Fruit fly (Drosophila melanogaster) Kc167 (cell line): Measurements from ENCODE around the gene Ets97D.

Experiments used
- Sin3A ChIP-seq: fragments of >200 bp; optimal IDR thresholded peaks from 2 replicates; lab custom pipeline; 2018; ENCODE audit warnings: missing external identifiers
- h ChIP-seq: fragments of >200 bp; optimal IDR thresholded peaks from 3 replicates; lab custom pipeline; 2018; ENCODE audit warnings: missing external identifiers
- insv ChIP-seq: fragments of >200 bp; optimal IDR thresholded peaks from 3 replicates; lab custom pipeline; 2018; ENCODE audit warnings: missing external identifiers
- psq ChIP-seq: fragments of >200 bp; optimal IDR thresholded peaks from 2 replicates; lab custom pipeline; 2017; ENCODE audit warnings: missing external identifiers
- ttk ChIP-seq: sonication (Bioruptor generic); optimal IDR thresholded peaks from 2 replicates; lab custom pipeline; 2017; ENCODE audit warnings: missing external identifiers

- TF ChIP-seq ttk (no peak), insv (no peak), h (lab: Kevin White, UChicago) (no peak), Sin3A (lab: Kevin White, UChicago) (no peak), psq (no peak)
Measured at dm6 chr3R:26887155-26887554, 25.5 kb downstream of the Ets97D start.
